Worm (Caenorhabditis elegans): ENCODE measurements around the gene fipr-29.

ce11 chrIII:3060262-3060661 lies at the start of gene fipr-29:
- TF ChIP-seq tbx-37 (GFP tag; conservative IDR thresholded peaks at IDR 0.05) (no peak), tbx-11 (GFP tag; IDR thresholded peaks at IDR 0.05) (no peak), ceh-36 (tag; optimal IDR thresholded peaks at IDR 0.05) (no peak), ama-1 (optimal IDR thresholded peaks at IDR 0.05) (no peak)
